Worm (Caenorhabditis elegans) whole organism, L1 larva: ENCODE measurements around the gene nhr-233.

Experiments
- F16B12.6 ChIP-seq: fragments of 150-350 bp; optimal IDR thresholded peaks from 2 replicates; lab custom pipeline; 2014; ENCODE audit warnings: missing biosample characterization, missing genetic modification characterization
- elt-3 ChIP-seq, 6 experiments: fragments of 150-350 bp in 1 of 6; sonication (generic microtip); optimal IDR thresholded peaks; 2 replicates each; lab custom pipeline; 2017 to 2018; ENCODE audit warnings: missing biosample characterization in 6 of 6, missing genetic modification characterization in 6 of 6, inconsistent platforms in 1 of 6
- jun-1 ChIP-seq: fragments of 150-350 bp; optimal IDR thresholded peaks from 2 replicates; lab custom pipeline; 2014; ENCODE audit warnings: missing biosample characterization, missing genetic modification reagents, missing genetic modification characterization
- lir-3 ChIP-seq: sonication (generic microtip); optimal IDR thresholded peaks from 2 replicates; lab custom pipeline; 2016; ENCODE audit warnings: mild to moderate bottlenecking, missing genetic modification characterization, moderate library complexity, missing compliant biosample characterization; ENCODE audit not compliant: poor library complexity
- nhr-12 ChIP-seq: sonication (generic microtip); optimal IDR thresholded peaks from 2 replicates; lab custom pipeline; 2017; ENCODE audit warnings: missing biosample characterization, missing genetic modification characterization
- tbx-2 ChIP-seq: sonication (generic microtip); optimal IDR thresholded peaks from 2 replicates; lab custom pipeline; 2016; ENCODE audit warnings: missing genetic modification characterization, missing compliant biosample characterization

DNA sequence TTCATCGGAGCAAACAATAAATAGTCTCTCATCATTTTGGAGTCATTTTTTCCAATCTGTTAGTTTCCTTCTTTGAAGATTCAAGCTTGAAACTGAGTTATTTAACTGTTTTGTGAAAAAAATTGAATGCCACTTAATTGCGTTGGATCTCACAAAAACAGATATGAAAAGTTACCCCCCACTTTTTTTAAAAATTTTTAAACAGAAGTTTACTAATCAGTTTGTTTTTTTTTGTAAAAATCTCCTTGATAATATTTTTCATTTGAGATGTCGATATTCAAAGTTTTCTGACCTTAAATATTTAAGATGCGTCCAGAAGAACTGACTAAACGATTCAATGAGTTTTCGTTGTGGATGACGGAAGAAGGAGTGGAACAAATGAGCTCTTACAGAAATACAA, 35.7 kb upstream of the nhr-233 start, which contains the start of gene Y32B12C.1:
- TF ChIP-seq elt-3 (tag; optimal IDR thresholded peaks at IDR 0.05; lab: Kevin White, UChicago) (no peak), tbx-2 (no peak), nhr-12 (tag; lab: Kevin White, UChicago) (no peak), jun-1 (no peak), F16B12.6 (tag; lab: Kevin White, UChicago) (no peak), lir-3 (tag; lab: Kevin White, UChicago) (no peak)
